Worm (Caenorhabditis elegans): Measurements from ENCODE around the gene egl-27.

egl-27 gene

ce11 chrII:6893589-6894245 lies 58.9 kb downstream of the egl-27 start, which contains the start of gene adal-1:
TSS of gene adal-1 (minus strand) at chrII:6893639.
- TF ChIP-seq lir-3 (tag; optimal IDR thresholded peaks at IDR 0.05) (no peak), snpc-4 (tag; optimal IDR thresholded peaks at IDR 0.05) (no peak), Y75B8A.6 (GFP tag; IDR thresholded peaks at IDR 0.05) (no peak), lsy-2 (tag; optimal IDR thresholded peaks at IDR 0.05) (peak in 1 of 2 experiments; percentile 55), hlh-30 (tag; optimal IDR thresholded peaks at IDR 0.05; ENCODE audit: insufficient read depth) (no peak), T26A8.4 (GFP tag; IDR thresholded peaks at IDR 0.05) (no peak), php-3 (GFP tag; IDR thresholded peaks at IDR 0.05) (no peak)

ce11 chrII:6897507-6897906 lies 62.7 kb downstream of the egl-27 start, which contains the start of gene C44B7.11:
TSS of gene C44B7.11 (minus strand) at chrII:6897540.
- no peak for TF ChIP-seq T26A8.4 (GFP tag; IDR thresholded peaks at IDR 0.05)
- TF ChIP-seq dve-1 (tag; optimal IDR thresholded peaks at IDR 0.05; ENCODE audit: insufficient read depth): peak; percentile 10
- TF ChIP-seq ztf-7 (tag; optimal IDR thresholded peaks at IDR 0.05): peak; percentile 19
- TF ChIP-seq pqm-1 (tag; optimal IDR thresholded peaks at IDR 0.05): peak; percentile 64
- no peak for TF ChIP-seq daf-12 (tag; optimal IDR thresholded peaks at IDR 0.05)
- no peak for TF ChIP-seq daf-16 (GFP tag; optimal IDR thresholded peaks at IDR 0.05)
- peak; percentile 32 for TF ChIP-seq daf-16 (tag; optimal IDR thresholded peaks at IDR 0.05)
- TF ChIP-seq nhr-28 (tag; optimal IDR thresholded peaks at IDR 0.05): peak; percentile 46
- TF ChIP-seq pha-4 (GFP tag; IDR thresholded peaks at IDR 0.05): no peak
- TF ChIP-seq pha-4 (tag; optimal IDR thresholded peaks at IDR 0.05): no peak
- TF ChIP-seq lsy-2 (tag; optimal IDR thresholded peaks at IDR 0.05): no peak
- no peak for TF ChIP-seq egl-27 (tag; optimal IDR thresholded peaks at IDR 0.05)
- TF ChIP-seq R02D3.7 (tag; optimal IDR thresholded peaks at IDR 0.05): no peak
- no peak for TF ChIP-seq dmd-8 (GFP tag; IDR thresholded peaks at IDR 0.05)
- TF ChIP-seq ZK546.5 (tag; optimal IDR thresholded peaks at IDR 0.05): no peak
- no peak for TF ChIP-seq ctbp-1 (GFP tag; IDR thresholded peaks at IDR 0.05)
- no peak for TF ChIP-seq nhr-6 (tag; optimal IDR thresholded peaks at IDR 0.05)
- no peak for TF ChIP-seq nhr-42 (GFP tag; IDR thresholded peaks at IDR 0.05)
- TF ChIP-seq lin-29 (GFP tag; IDR thresholded peaks at IDR 0.05): no peak
- TF ChIP-seq aha-1 (tag): no peak

Measured in whole organism, L4 larva.